Fruit fly (Drosophila melanogaster) whole organism, embryonic: ENCODE data around the gene Pdxk.

ENCODE experiments used
- Ada2b ChIP-seq: fragments of 200-800 bp; sonication (Bioruptor generic); IDR thresholded peaks from 2 replicates; pipeline ENCODE4 v1.3.6; 2022; ENCODE audit warnings: missing biosample characterization, missing genetic modification characterization
- Asciz ChIP-seq: fragments of 200-800 bp; sonication (Bioruptor generic); optimal IDR thresholded peaks from 2 replicates; lab custom pipeline; 2017; ENCODE audit warnings: missing biosample characterization, mild to moderate bottlenecking, missing genetic modification characterization, missing genetic modification reagents
- C15 ChIP-seq: fragments of 200-800 bp; sonication (Bioruptor generic); IDR thresholded peaks from 3 replicates; pipeline ENCODE4 v1.3.6; 2022; ENCODE audit warnings: missing biosample characterization, missing genetic modification characterization
- CG10366 ChIP-seq: fragments of 200-800 bp; sonication (Bioruptor generic); IDR thresholded peaks from 2 replicates; pipeline ENCODE4 v1.3.6; 2022; ENCODE audit warnings: missing biosample characterization, missing genetic modification characterization
- CG10979 ChIP-seq: fragments of 200-800 bp; sonication (Bioruptor generic); optimal IDR thresholded peaks from 2 replicates; lab custom pipeline; 2018; ENCODE audit warnings: missing biosample characterization, mild to moderate bottlenecking, missing genetic modification characterization, moderate library complexity
- CG12659 ChIP-seq: fragments of 200-800 bp; sonication (Bioruptor generic); optimal IDR thresholded peaks from 3 replicates; lab custom pipeline; 2017; ENCODE audit warnings: mild to moderate bottlenecking, missing biosample characterization, missing genetic modification reagents, missing genetic modification characterization
- CG12769 ChIP-seq: fragments of 200-800 bp; sonication (Bioruptor generic); optimal IDR thresholded peaks from 2 replicates; lab custom pipeline; 2019; ENCODE audit warnings: missing biosample characterization, mild to moderate bottlenecking, missing genetic modification characterization, moderate library complexity
- CG13775 ChIP-seq: fragments of 200-800 bp; sonication (Bioruptor generic); optimal IDR thresholded peaks from 3 replicates; lab custom pipeline; 2017; ENCODE audit warnings: missing biosample characterization, mild to moderate bottlenecking, missing genetic modification characterization
- CG14441 ChIP-seq: fragments of 200-800 bp; sonication (Bioruptor generic); IDR thresholded peaks from 2 replicates; pipeline ENCODE4 v1.3.6; 2022; ENCODE audit warnings: missing biosample characterization, missing genetic modification characterization
- CG1529 ChIP-seq: fragments of 200-800 bp; sonication (Bioruptor generic); optimal IDR thresholded peaks from 3 replicates; lab custom pipeline; 2018; ENCODE audit warnings: missing biosample characterization, missing genetic modification characterization
- CG17829 ChIP-seq: fragments of 200-800 bp; optimal IDR thresholded peaks from 2 replicates; lab custom pipeline; 2019; ENCODE audit warnings: missing biosample characterization, mild to moderate bottlenecking, missing genetic modification characterization, moderate library complexity
- CG2712 ChIP-seq: fragments of 200-800 bp; optimal IDR thresholded peaks from 3 replicates; lab custom pipeline; 2019; ENCODE audit warnings: missing biosample characterization, mild to moderate bottlenecking, missing genetic modification characterization, moderate library complexity
- CG32767 ChIP-seq: fragments of 200-800 bp; sonication (Bioruptor generic); IDR thresholded peaks from 2 replicates; pipeline ENCODE4 v1.3.6; 2022; ENCODE audit warnings: missing biosample characterization, missing genetic modification characterization
- CG3281 ChIP-seq: fragments of 200-800 bp; sonication (Bioruptor generic); optimal IDR thresholded peaks from 3 replicates; lab custom pipeline; 2017; ENCODE audit warnings: missing biosample characterization, mild to moderate bottlenecking, missing genetic modification characterization
- CG7271 ChIP-seq: fragments of 200-800 bp; sonication (Bioruptor generic); optimal IDR thresholded peaks from 2 replicates; lab custom pipeline; 2018; ENCODE audit warnings: missing biosample characterization, mild to moderate bottlenecking, missing genetic modification characterization, moderate library complexity
- CG7786 ChIP-seq: fragments of 200-800 bp; sonication (Bioruptor generic); optimal IDR thresholded peaks from 2 replicates; lab custom pipeline; 2016; ENCODE audit warnings: missing biosample characterization, missing genetic modification characterization
- CG9727 ChIP-seq: fragments of 200-800 bp; sonication (Bioruptor generic); optimal IDR thresholded peaks from 3 replicates; lab custom pipeline; 2017; ENCODE audit warnings: missing biosample characterization, mild to moderate bottlenecking, missing genetic modification characterization
- CrebB ChIP-seq: fragments of 200-800 bp; sonication (Bioruptor generic); optimal IDR thresholded peaks from 3 replicates; lab custom pipeline; 2018; ENCODE audit warnings: missing biosample characterization, mild to moderate bottlenecking, missing genetic modification characterization
- Dip2 ChIP-seq: fragments of 200-800 bp; sonication (Bioruptor generic); IDR thresholded peaks from 2 replicates; pipeline ENCODE4 v1.3.6; 2022; ENCODE audit warnings: missing biosample characterization, missing genetic modification characterization
- Dip3 ChIP-seq: fragments of 200-800 bp; sonication (Bioruptor generic); optimal IDR thresholded peaks from 3 replicates; lab custom pipeline; 2016; ENCODE audit warnings: missing biosample characterization, missing genetic modification characterization
- Doc3 ChIP-seq: fragments of 200-800 bp; sonication (Bioruptor generic); IDR thresholded peaks from 3 replicates; pipeline ENCODE4 v1.3.6; 2022; ENCODE audit warnings: missing biosample characterization, missing genetic modification characterization; ENCODE audit not compliant: partially characterized antibody
- HLH54F ChIP-seq: fragments of 200-800 bp; sonication (Bioruptor generic); optimal IDR thresholded peaks from 3 replicates; lab custom pipeline; 2016; ENCODE audit warnings: missing biosample characterization, missing genetic modification characterization
- HLHmδ ChIP-seq: fragments of 200-800 bp; sonication (Bioruptor generic); optimal IDR thresholded peaks from 2 replicates; lab custom pipeline; 2018; ENCODE audit warnings: missing biosample characterization, mild to moderate bottlenecking, missing genetic modification characterization, moderate library complexity
- Hmr ChIP-seq: fragments of 200-800 bp; sonication (Bioruptor generic); optimal IDR thresholded peaks from 3 replicates; lab custom pipeline; 2017; ENCODE audit warnings: mild to moderate bottlenecking, missing biosample characterization, missing genetic modification reagents, missing genetic modification characterization
- Hsf ChIP-seq: fragments of 200-800 bp; sonication (Bioruptor generic); optimal IDR thresholded peaks from 3 replicates; lab custom pipeline; 2016; ENCODE audit warnings: missing biosample characterization, missing genetic modification characterization
- MTF-1 ChIP-seq: fragments of 200-800 bp; sonication (Bioruptor generic); optimal IDR thresholded peaks from 2 replicates; lab custom pipeline; 2018; ENCODE audit warnings: missing biosample characterization, mild to moderate bottlenecking, missing genetic modification characterization, borderline replicate concordance
- Opbp ChIP-seq: fragments of 200-800 bp; sonication (Bioruptor generic); IDR thresholded peaks from 3 replicates; pipeline ENCODE4 v1.3.6; 2022; ENCODE audit warnings: missing biosample characterization, missing genetic modification characterization; ENCODE audit not compliant: partially characterized antibody
- Side ChIP-seq: fragments of 200-800 bp; sonication (Bioruptor generic); optimal IDR thresholded peaks from 2 replicates; lab custom pipeline; 2016; ENCODE audit warnings: missing biosample characterization, missing genetic modification characterization
- TFAM ChIP-seq: fragments of 200-800 bp; sonication (Bioruptor generic); optimal IDR thresholded peaks from 2 replicates; lab custom pipeline; 2017; ENCODE audit warnings: missing biosample characterization, missing genetic modification characterization, inconsistent platforms
- Taf1 ChIP-seq: fragments of 200-800 bp; sonication (Bioruptor generic); IDR thresholded peaks from 2 replicates; pipeline ENCODE4 v1.3.6; 2022; ENCODE audit warnings: missing biosample characterization, missing genetic modification characterization
- Xrp1 ChIP-seq: fragments of 200-800 bp; sonication (Bioruptor generic); IDR thresholded peaks from 2 replicates; pipeline ENCODE4 v1.3.6; 2022; ENCODE audit warnings: missing biosample characterization, missing genetic modification characterization
- ab ChIP-seq: fragments of 200-800 bp; sonication (Bioruptor generic); optimal IDR thresholded peaks from 2 replicates; lab custom pipeline; 2016; ENCODE audit warnings: missing biosample characterization, missing genetic modification characterization
- ash1 ChIP-seq: fragments of 200-800 bp; sonication (Bioruptor generic); optimal IDR thresholded peaks from 2 replicates; lab custom pipeline; 2018; ENCODE audit warnings: missing biosample characterization, mild to moderate bottlenecking, missing genetic modification characterization
- grau ChIP-seq: fragments of 200-800 bp; optimal IDR thresholded peaks from 3 replicates; lab custom pipeline; 2019; ENCODE audit warnings: missing biosample characterization, mild to moderate bottlenecking, missing genetic modification characterization, moderate library complexity
- gsb-n ChIP-seq: fragments of 200-800 bp; sonication (Bioruptor generic); optimal IDR thresholded peaks from 3 replicates; lab custom pipeline; 2018; ENCODE audit warnings: missing biosample characterization, mild to moderate bottlenecking, missing genetic modification characterization
- inv ChIP-seq: fragments of 200-800 bp; sonication (Bioruptor generic); IDR thresholded peaks from 2 replicates; pipeline ENCODE4 v1.3.6; 2022; ENCODE audit warnings: missing biosample characterization, missing genetic modification characterization; ENCODE audit not compliant: partially characterized antibody
- jing ChIP-seq: fragments of 200-800 bp; sonication (Bioruptor generic); optimal IDR thresholded peaks from 2 replicates; lab custom pipeline; 2018; ENCODE audit warnings: missing biosample characterization, mild to moderate bottlenecking, missing genetic modification characterization
- lbe ChIP-seq: fragments of 200-800 bp; sonication (Bioruptor generic); optimal IDR thresholded peaks from 2 replicates; lab custom pipeline; 2016; ENCODE audit warnings: missing biosample characterization, mild to moderate bottlenecking, missing genetic modification characterization
- lola ChIP-seq, 3 experiments: fragments of >200 bp in 2 of 3; fragments of 200-800 bp in 1 of 3; sonication (Bioruptor generic) in 1 of 3; optimal IDR thresholded peaks; 2 replicates each; lab custom pipeline; 2017 to 2019; ENCODE audit warnings: missing biosample characterization in 3 of 3, missing genetic modification characterization in 3 of 3, mild to moderate bottlenecking in 1 of 3, moderate library complexity in 1 of 3
- lov ChIP-seq, 2 experiments: fragments of 200-800 bp in 1 of 2; fragments of >200 bp in 1 of 2; sonication (Bioruptor generic) in 1 of 2; IDR thresholded peaks in 1 of 2; optimal IDR thresholded peaks in 1 of 2; 2 replicates in 1 of 2; 3 replicates in 1 of 2; pipeline versions ENCODE4 v1.3.6 to Lab custom; 2017 to 2022; ENCODE audit warnings: missing biosample characterization in 1 of 2, missing genetic modification characterization in 1 of 2
- mld ChIP-seq: fragments of 200-800 bp; sonication (Bioruptor generic); IDR thresholded peaks from 3 replicates; pipeline ENCODE4 v1.3.6; 2022; ENCODE audit warnings: missing biosample characterization, missing genetic modification characterization; ENCODE audit not compliant: partially characterized antibody
- nerfin-1 ChIP-seq: fragments of 200-800 bp; sonication (Bioruptor generic); optimal IDR thresholded peaks from 3 replicates; lab custom pipeline; 2019; ENCODE audit warnings: missing biosample characterization, mild to moderate bottlenecking, missing genetic modification characterization, moderate library complexity
- pnt ChIP-seq: fragments of 200-800 bp; sonication (Bioruptor generic); optimal IDR thresholded peaks from 3 replicates; lab custom pipeline; 2016; ENCODE audit warnings: missing biosample characterization, missing genetic modification characterization
- pum ChIP-seq: fragments of 200-800 bp; sonication (Bioruptor generic); optimal IDR thresholded peaks from 2 replicates; lab custom pipeline; 2016; ENCODE audit warnings: missing biosample characterization, missing genetic modification characterization
- run ChIP-seq: fragments of 200-800 bp; sonication (Bioruptor generic); optimal IDR thresholded peaks from 3 replicates; lab custom pipeline; 2018; ENCODE audit warnings: missing biosample characterization, mild to moderate bottlenecking, missing genetic modification characterization
- ttk ChIP-seq: fragments of 200-800 bp; sonication (Bioruptor generic); IDR thresholded peaks from 2 replicates; pipeline ENCODE4 v2.1.2; 2022; ENCODE audit warnings: missing biosample characterization, missing genetic modification characterization
- unpg ChIP-seq: fragments of 200-800 bp; sonication (Bioruptor generic); optimal IDR thresholded peaks from 3 replicates; lab custom pipeline; 2018; ENCODE audit warnings: missing biosample characterization, mild to moderate bottlenecking, missing genetic modification characterization, moderate library complexity
- z ChIP-seq: fragments of 200-800 bp; sonication (Bioruptor generic); IDR thresholded peaks from 3 replicates; pipeline ENCODE4 v1.3.6; 2022; ENCODE audit warnings: missing biosample characterization, missing genetic modification characterization

The Pdxk gene

DNA sequence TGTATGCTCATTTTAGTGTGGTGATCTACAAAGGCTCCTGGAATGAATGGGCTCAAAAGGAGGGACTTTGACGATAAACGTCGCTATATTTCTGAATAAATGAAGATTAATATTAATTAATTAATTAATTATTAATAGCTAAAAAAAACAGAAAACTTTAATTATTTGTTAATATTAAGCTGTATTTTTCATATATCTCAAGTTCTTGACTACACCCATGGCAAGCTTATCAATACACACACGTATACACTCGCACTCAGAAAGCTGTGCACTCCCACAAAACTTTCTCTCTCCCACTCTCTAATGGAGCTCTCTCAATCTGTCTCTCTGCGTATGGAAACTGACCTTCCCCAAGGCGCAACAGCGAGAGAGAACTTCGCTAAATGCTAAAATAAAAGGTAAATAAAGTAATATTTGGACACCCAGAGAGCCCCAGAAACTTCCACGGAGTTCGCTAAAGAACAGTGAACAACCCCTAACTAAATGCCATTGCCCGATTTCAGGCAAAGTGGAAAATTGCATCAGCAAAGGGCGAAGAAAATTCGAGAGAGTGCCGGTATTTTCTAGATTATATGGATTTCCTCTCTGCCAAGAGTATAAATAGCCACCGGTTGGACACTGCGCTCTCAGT, 13.4 kb downstream of the Pdxk start (continued):
- TF ChIP-seq run (tag; lab: Kevin White, UChicago) (peak; percentile 36), pnt (GFP tag; lab: Kevin White, UChicago) (no peak), HLH54F (GFP tag; lab: Kevin White, UChicago) (no peak), TFAM (GFP tag; lab: Kevin White, UChicago) (no peak), ab (GFP tag; lab: Kevin White, UChicago) (no peak), CG14441 (GFP tag; lab: Robert Waterston, UW) (peak; percentile 56), pum (GFP tag; lab: Kevin White, UChicago) (no peak), Xrp1 (GFP tag; lab: Robert Waterston, UW) (peak; percentile 75), inv (GFP tag; lab: Robert Waterston, UW) (no peak), z (0 out of 3 replicates have a peak, but pooled peaks have one; percentile 7), CG9727 (GFP tag; lab: Kevin White, UChicago) (peak; percentile 66), jing (GFP tag; lab: Kevin White, UChicago) (no peak), CG13775 (GFP tag; lab: Kevin White, UChicago) (peak; percentile 56), CG7271 (tag; lab: Kevin White, UChicago) (peak; percentile 13), CrebB (tag; lab: Kevin White, UChicago) (no peak), CG1529 (GFP tag; lab: Kevin White, UChicago) (peak; percentile 64), Ada2b (GFP tag; lab: Robert Waterston, UW) (peak; percentile 81), nerfin-1 (tag; lab: Kevin White, UChicago) (peak; percentile 98), HLHmδ (GFP tag; lab: Kevin White, UChicago) (no peak), grau (peak; percentile 56), unpg (GFP tag; lab: Kevin White, UChicago) (peak; percentile 80), Dip2 (GFP tag; lab: Robert Waterston, UW) (no peak), CG12659 (GFP tag; lab: Kevin White, UChicago) (peak; percentile 74), ttk (GFP tag; lab: Robert Waterston, UW) (no peak), CG10979 (tag; lab: Kevin White, UChicago) (peak; percentile 73), CG7786 (GFP tag; lab: Kevin White, UChicago) (no peak), mld (no peak), CG10366 (GFP tag; lab: Robert Waterston, UW) (peak; percentile 49), lov (optimal IDR thresholded peaks at IDR 0.05; lab: Kevin White, UChicago) (no peak), lov (GFP tag; IDR thresholded peaks at IDR 0.05; lab: Robert Waterston, UW) (peak; percentile 46; the same call in 1 of the 3 replicates), CG3281 (GFP tag; lab: Kevin White, UChicago) (peak; percentile 77), CG17829 (peak; percentile 67), gsb-n (peak; percentile 26), Taf1 (peak; percentile 56; the same call in 1 of the 2 replicates), C15 (GFP tag; lab: Robert Waterston, UW) (no peak), Dip3 (GFP tag; lab: Kevin White, UChicago) (peak; percentile 34), Doc3 (GFP tag; lab: Robert Waterston, UW) (peak; percentile 45; the same call in 2 of the 3 replicates), CG12769 (tag; lab: Kevin White, UChicago) (no peak), Asciz (GFP tag; lab: Kevin White, UChicago) (peak; percentile 62), CG2712 (peak; percentile 72), lola (GFP tag; optimal IDR thresholded peaks at IDR 0.05; lab: Kevin White, UChicago) (peak in 1 of 3 experiments; percentile 63), Hsf (GFP tag; lab: Kevin White, UChicago) (peak; percentile 48), Hmr (GFP tag; lab: Kevin White, UChicago) (peak; percentile 79), Opbp (peak; percentile 45; the same call in 1 of the 3 replicates), Side (GFP tag; lab: Kevin White, UChicago) (no peak), CG32767 (GFP tag; lab: Robert Waterston, UW) (peak; percentile 76), ash1 (no peak), MTF-1 (GFP tag; lab: Kevin White, UChicago) (peak; percentile 49), lbe (peak; percentile 74)
